Fruit fly (Drosophila melanogaster) whole organism, embryonic: ENCODE results near the gene Idgf4.

Source experiments
- Atf3 ChIP-seq: fragments of 200-800 bp; sonication (Bioruptor generic); optimal IDR thresholded peaks from 3 replicates; lab custom pipeline; 2016; ENCODE audit warnings: missing biosample characterization, missing genetic modification characterization
- BEAF-32 ChIP-seq: fragments of 200-800 bp; sonication (Bioruptor generic); optimal IDR thresholded peaks from 3 replicates; lab custom pipeline; 2017; ENCODE audit warnings: missing biosample characterization, missing genetic modification characterization, mild to moderate bottlenecking, moderate library complexity, missing genetic modification reagents
- CG10147 ChIP-seq: fragments of 200-800 bp; sonication (Bioruptor generic); optimal IDR thresholded peaks from 2 replicates; lab custom pipeline; 2019; ENCODE audit warnings: missing biosample characterization, mild to moderate bottlenecking, missing genetic modification characterization, moderate library complexity
- CG10543 ChIP-seq: fragments of 200-800 bp; sonication (Bioruptor generic); optimal IDR thresholded peaks from 3 replicates; lab custom pipeline; 2017; ENCODE audit warnings: missing biosample characterization, mild to moderate bottlenecking, missing genetic modification characterization, moderate library complexity
- CG11456 ChIP-seq: fragments of 200-800 bp; sonication (Bioruptor generic); IDR thresholded peaks from 3 replicates; pipeline ENCODE4 v1.3.6; 2022; ENCODE audit warnings: missing biosample characterization, missing genetic modification characterization
- CG11560 ChIP-seq: fragments of 200-800 bp; sonication (Bioruptor generic); IDR thresholded peaks from 3 replicates; pipeline ENCODE4 v1.3.6; 2022; ENCODE audit warnings: missing biosample characterization, missing genetic modification characterization
- CG13287 ChIP-seq: fragments of 200-800 bp; sonication (Bioruptor generic); IDR thresholded peaks from 2 replicates; pipeline ENCODE4 v1.3.6; 2022; ENCODE audit warnings: missing biosample characterization, missing genetic modification characterization; ENCODE audit not compliant: partially characterized antibody
- CG13624 ChIP-seq: fragments of 200-800 bp; sonication (Bioruptor generic); optimal IDR thresholded peaks from 2 replicates; lab custom pipeline; 2016; ENCODE audit warnings: missing biosample characterization, missing genetic modification characterization
- CG13894 ChIP-seq: fragments of 200-800 bp; sonication (Bioruptor generic); optimal IDR thresholded peaks from 3 replicates; lab custom pipeline; 2018; ENCODE audit warnings: missing biosample characterization, mild to moderate bottlenecking, missing genetic modification characterization, moderate library complexity
- CG15601 ChIP-seq: fragments of 200-800 bp; sonication (Bioruptor generic); optimal IDR thresholded peaks from 3 replicates; lab custom pipeline; 2019; ENCODE audit warnings: missing biosample characterization, mild to moderate bottlenecking, missing genetic modification characterization, moderate library complexity
- CG17568 ChIP-seq: fragments of 200-800 bp; sonication (Bioruptor generic); optimal IDR thresholded peaks from 2 replicates; lab custom pipeline; 2018; ENCODE audit warnings: missing biosample characterization, mild to moderate bottlenecking, missing genetic modification characterization, moderate library complexity
- CG17802 ChIP-seq: fragments of 200-800 bp; sonication (Bioruptor generic); optimal IDR thresholded peaks from 2 replicates; lab custom pipeline; 2018; ENCODE audit warnings: missing biosample characterization, mild to moderate bottlenecking, missing genetic modification characterization, moderate library complexity
- CG18619 ChIP-seq: fragments of 200-800 bp; sonication (Bioruptor generic); optimal IDR thresholded peaks from 3 replicates; lab custom pipeline; 2017; ENCODE audit warnings: missing biosample characterization, mild to moderate bottlenecking, missing genetic modification characterization
- CG34376 ChIP-seq: fragments of 200-800 bp; sonication (Bioruptor generic); optimal IDR thresholded peaks from 2 replicates; lab custom pipeline; 2018; ENCODE audit warnings: missing biosample characterization, mild to moderate bottlenecking, missing genetic modification characterization
- CG3838 ChIP-seq: fragments of 200-800 bp; sonication (Bioruptor generic); optimal IDR thresholded peaks from 3 replicates; lab custom pipeline; 2016; ENCODE audit warnings: missing biosample characterization, missing genetic modification characterization
- CG4328 ChIP-seq: fragments of 200-800 bp; sonication (Bioruptor generic); optimal IDR thresholded peaks from 3 replicates; lab custom pipeline; 2017; ENCODE audit warnings: missing biosample characterization, missing genetic modification reagents, missing genetic modification characterization
- CG4730 ChIP-seq: fragments of 200-800 bp; sonication (Bioruptor generic); IDR thresholded peaks from 2 replicates; pipeline ENCODE4 v1.3.6; 2022; ENCODE audit warnings: missing biosample characterization, missing genetic modification characterization
- CG6175 ChIP-seq: fragments of 200-800 bp; sonication (Bioruptor generic); IDR thresholded peaks from 3 replicates; pipeline ENCODE4 v1.3.6; 2022; ENCODE audit warnings: missing biosample characterization, missing genetic modification characterization
- CG7839 ChIP-seq: fragments of 200-800 bp; sonication (Bioruptor generic); optimal IDR thresholded peaks from 3 replicates; lab custom pipeline; 2018; ENCODE audit warnings: missing biosample characterization, mild to moderate bottlenecking, missing genetic modification characterization, moderate library complexity
- CG9609 ChIP-seq: fragments of 200-800 bp; sonication (Bioruptor generic); optimal IDR thresholded peaks from 3 replicates; lab custom pipeline; 2016; ENCODE audit warnings: missing biosample characterization, missing genetic modification characterization
- CG9932 ChIP-seq: fragments of 200-800 bp; sonication (Bioruptor generic); IDR thresholded peaks from 2 replicates; pipeline ENCODE4 v1.3.6; 2022; ENCODE audit warnings: missing biosample characterization, missing genetic modification characterization
- Hand ChIP-seq: fragments of 200-800 bp; sonication (Bioruptor generic); optimal IDR thresholded peaks from 2 replicates; lab custom pipeline; 2017; ENCODE audit warnings: mild to moderate bottlenecking, missing biosample characterization, missing genetic modification reagents, missing genetic modification characterization
- Hr78 ChIP-seq, 2 experiments: fragments of 200-800 bp in 1 of 2; fragments of >200 bp in 1 of 2; sonication (Bioruptor generic) in 1 of 2; optimal IDR thresholded peaks; 2 replicates each; lab custom pipeline; 2017 to 2019; ENCODE audit warnings: missing biosample characterization in 2 of 2, missing genetic modification characterization in 2 of 2, mild to moderate bottlenecking in 1 of 2, moderate library complexity in 1 of 2
- Jarid2 ChIP-seq: fragments of 200-800 bp; sonication (Bioruptor generic); optimal IDR thresholded peaks from 3 replicates; lab custom pipeline; 2017; ENCODE audit warnings: mild to moderate bottlenecking, missing biosample characterization, missing genetic modification reagents, missing genetic modification characterization
- Lhr ChIP-seq: fragments of 200-800 bp; sonication (Bioruptor generic); optimal IDR thresholded peaks from 3 replicates; lab custom pipeline; 2017; ENCODE audit warnings: mild to moderate bottlenecking, missing biosample characterization, missing genetic modification reagents, missing genetic modification characterization
- Mad ChIP-seq: fragments of 200-800 bp; sonication (Bioruptor generic); optimal IDR thresholded peaks from 2 replicates; lab custom pipeline; 2016; ENCODE audit warnings: missing biosample characterization, missing genetic modification characterization
- Max ChIP-seq: fragments of 200-800 bp; sonication (Bioruptor generic); optimal IDR thresholded peaks from 2 replicates; lab custom pipeline; 2016; ENCODE audit warnings: missing biosample characterization, mild to moderate bottlenecking, missing genetic modification characterization
- Med ChIP-seq: fragments of 200-800 bp; sonication (Bioruptor generic); peaks from one replicate; lab custom pipeline; 2016; ENCODE audit warnings: missing biosample characterization, missing genetic modification characterization, mild to moderate bottlenecking, inconsistent platforms, moderate library complexity
- Mes4 ChIP-seq: fragments of 200-800 bp; sonication (Bioruptor generic); optimal IDR thresholded peaks from 2 replicates; lab custom pipeline; 2016; ENCODE audit warnings: missing biosample characterization, missing genetic modification characterization
- Mrtf ChIP-seq: fragments of 200-800 bp; sonication (Bioruptor generic); IDR thresholded peaks from 3 replicates; pipeline ENCODE4 v1.3.6; 2022; ENCODE audit warnings: missing biosample characterization, missing genetic modification characterization
- Nf-YC ChIP-seq: fragments of 200-800 bp; optimal IDR thresholded peaks from 3 replicates; lab custom pipeline; 2019; ENCODE audit warnings: missing biosample characterization, mild to moderate bottlenecking, missing genetic modification characterization, moderate library complexity
- Opbp ChIP-seq: fragments of 200-800 bp; sonication (Bioruptor generic); IDR thresholded peaks from 3 replicates; pipeline ENCODE4 v1.3.6; 2022; ENCODE audit warnings: missing biosample characterization, missing genetic modification characterization; ENCODE audit not compliant: partially characterized antibody
- Pdp1 ChIP-seq, 2 experiments: fragments of 200-800 bp; sonication (Bioruptor generic); optimal IDR thresholded peaks; 3 replicates each; lab custom pipeline; 2016; ENCODE audit warnings: missing biosample characterization in 2 of 2, missing genetic modification characterization in 2 of 2, mild to moderate bottlenecking in 1 of 2, moderate library complexity in 1 of 2
- Sox100B ChIP-seq: fragments of 200-800 bp; sonication (Bioruptor generic); optimal IDR thresholded peaks from 3 replicates; lab custom pipeline; 2018; ENCODE audit warnings: missing biosample characterization, mild to moderate bottlenecking, missing genetic modification characterization
- Taf1 ChIP-seq: fragments of 200-800 bp; sonication (Bioruptor generic); IDR thresholded peaks from 2 replicates; pipeline ENCODE4 v1.3.6; 2022; ENCODE audit warnings: missing biosample characterization, missing genetic modification characterization
- Xbp1 ChIP-seq: fragments of 200-800 bp; sonication (Bioruptor generic); optimal IDR thresholded peaks from 3 replicates; lab custom pipeline; 2016; ENCODE audit warnings: missing biosample characterization, mild to moderate bottlenecking, missing genetic modification characterization
- Xrp1 ChIP-seq: fragments of 200-800 bp; sonication (Bioruptor generic); IDR thresholded peaks from 2 replicates; pipeline ENCODE4 v1.3.6; 2022; ENCODE audit warnings: missing biosample characterization, missing genetic modification characterization
- chinmo ChIP-seq: fragments of 200-800 bp; sonication (Bioruptor generic); IDR thresholded peaks from 4 replicates; pipeline ENCODE4 v1.3.6; 2022; ENCODE audit warnings: missing biosample characterization, missing genetic modification characterization; ENCODE audit not compliant: partially characterized antibody
- ci ChIP-seq: fragments of 200-800 bp; sonication (Bioruptor generic); IDR thresholded peaks from 3 replicates; pipeline ENCODE4 v1.3.6; 2022; ENCODE audit warnings: missing biosample characterization, missing genetic modification characterization
- crc ChIP-seq: fragments of 200-800 bp; sonication (Bioruptor generic); optimal IDR thresholded peaks from 2 replicates; lab custom pipeline; 2016; ENCODE audit warnings: missing biosample characterization, missing genetic modification characterization
- fd96Cb ChIP-seq: fragments of 200-800 bp; sonication (Bioruptor generic); optimal IDR thresholded peaks from 2 replicates; lab custom pipeline; 2018; ENCODE audit warnings: missing biosample characterization, mild to moderate bottlenecking, missing genetic modification characterization, moderate library complexity
- ftz-f1 ChIP-seq: fragments of 200-800 bp; sonication (Bioruptor generic); optimal IDR thresholded peaks from 2 replicates; lab custom pipeline; 2016; ENCODE audit warnings: missing biosample characterization, missing genetic modification characterization
- ham ChIP-seq: fragments of 200-800 bp; sonication (Bioruptor generic); IDR thresholded peaks from 2 replicates; pipeline ENCODE4 v1.3.6; 2022; ENCODE audit warnings: missing biosample characterization, missing genetic modification characterization
- hbn ChIP-seq: fragments of 200-800 bp; sonication (Bioruptor generic); IDR thresholded peaks from 2 replicates; pipeline ENCODE4 v1.3.6; 2022; ENCODE audit warnings: missing biosample characterization, missing genetic modification characterization; ENCODE audit not compliant: partially characterized antibody
- lov ChIP-seq, 2 experiments: fragments of 200-800 bp in 1 of 2; fragments of >200 bp in 1 of 2; sonication (Bioruptor generic) in 1 of 2; IDR thresholded peaks in 1 of 2; optimal IDR thresholded peaks in 1 of 2; 2 replicates in 1 of 2; 3 replicates in 1 of 2; pipeline versions ENCODE4 v1.3.6 to Lab custom; 2017 to 2022; ENCODE audit warnings: missing biosample characterization in 1 of 2, missing genetic modification characterization in 1 of 2
- mirr ChIP-seq: fragments of 200-800 bp; sonication (Bioruptor generic); optimal IDR thresholded peaks from 3 replicates; lab custom pipeline; 2018; ENCODE audit warnings: missing biosample characterization, mild to moderate bottlenecking, missing genetic modification characterization
- onecut ChIP-seq: fragments of 200-800 bp; sonication (Bioruptor generic); IDR thresholded peaks from 2 replicates; pipeline ENCODE4 v1.3.6; 2022; ENCODE audit warnings: missing biosample characterization, missing genetic modification characterization
- sug ChIP-seq: fragments of 200-800 bp; optimal IDR thresholded peaks from 2 replicates; lab custom pipeline; 2019; ENCODE audit warnings: missing biosample characterization, mild to moderate bottlenecking, missing genetic modification characterization, moderate library complexity
- tx ChIP-seq: fragments of 200-800 bp; sonication (Bioruptor generic); optimal IDR thresholded peaks from 2 replicates; lab custom pipeline; 2016; ENCODE audit warnings: missing biosample characterization, missing genetic modification characterization

Idgf4 gene

DNA sequence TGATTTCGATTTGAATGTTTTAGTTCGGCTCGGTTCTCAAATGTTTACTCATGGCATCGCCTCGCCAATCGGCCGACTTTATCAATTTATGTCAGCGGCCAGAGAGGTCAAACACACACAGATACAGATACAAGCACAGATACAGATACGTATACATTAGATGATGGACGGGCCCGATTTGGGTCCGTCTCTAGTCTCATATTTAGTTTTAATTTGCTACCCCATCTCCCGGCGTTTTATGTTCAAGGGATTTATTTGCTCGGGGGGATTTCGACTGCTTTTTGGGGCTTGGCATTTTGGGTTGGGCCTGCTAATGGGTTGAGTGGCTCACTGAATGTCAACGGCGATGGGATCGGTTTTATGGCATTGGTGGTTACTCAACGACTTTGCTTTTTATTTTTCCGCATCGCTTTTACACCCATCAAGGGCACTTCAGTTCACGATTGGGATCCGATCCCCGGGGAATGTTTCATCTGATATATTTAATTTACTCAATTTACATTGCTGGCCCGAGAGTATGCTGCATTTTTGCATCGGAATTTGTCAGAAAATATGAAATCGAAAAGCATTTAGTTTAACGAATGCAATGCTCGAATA is 1.6 kb upstream of the Idgf4 start (continued):
- TF ChIP-seq Sox100B (no peak), CG34376 (GFP tag; lab: Kevin White, UChicago) (peak; percentile 68), tx (GFP tag; lab: Kevin White, UChicago) (no peak), sug (tag; lab: Kevin White, UChicago) (peak; percentile 51), CG4730 (GFP tag; lab: Robert Waterston, UW) (no peak), Xbp1 (GFP tag; lab: Kevin White, UChicago) (no peak), ham (GFP tag; lab: Robert Waterston, UW) (no peak), CG15601 (tag; lab: Kevin White, UChicago) (no peak), Hand (no peak), CG7839 (tag; lab: Kevin White, UChicago) (no peak), Mad (GFP tag; lab: Kevin White, UChicago) (no peak), chinmo (GFP tag; lab: Robert Waterston, UW) (0 out of 4 replicates have a peak, but pooled peaks have one; percentile 58), Opbp (no peak), mirr (GFP tag; lab: Kevin White, UChicago) (peak; percentile 13), Nf-YC (no peak), CG10147 (GFP tag; lab: Kevin White, UChicago) (no peak), Max (no peak), ftz-f1 (GFP tag; lab: Kevin White, UChicago) (peak; percentile 19), CG11560 (tag; lab: Robert Waterston, UW) (no peak), CG9609 (GFP tag; lab: Kevin White, UChicago) (no peak), Jarid2 (GFP tag; lab: Kevin White, UChicago) (no peak), onecut (GFP tag; lab: Robert Waterston, UW) (no peak), BEAF-32 (no peak), Xrp1 (GFP tag; lab: Robert Waterston, UW) (no peak), ci (GFP tag; lab: Robert Waterston, UW) (no peak), CG11456 (GFP tag; lab: Robert Waterston, UW) (no peak), crc (GFP tag; lab: Kevin White, UChicago) (no peak), CG17802 (no peak), CG13624 (GFP tag; lab: Kevin White, UChicago) (no peak), CG13287 (GFP tag; lab: Robert Waterston, UW) (no peak), Hr78 (GFP tag; optimal IDR thresholded peaks at IDR 0.05; lab: Kevin White, UChicago) (peak in 1 of 2 experiments; percentile 82), CG13894 (tag; lab: Kevin White, UChicago) (peak; percentile 8), Mrtf (GFP tag; lab: Robert Waterston, UW) (no peak), CG4328 (GFP tag; lab: Kevin White, UChicago) (no peak), hbn (GFP tag; lab: Robert Waterston, UW) (no peak), Mes4 (GFP tag; lab: Kevin White, UChicago) (no peak), Lhr (GFP tag; lab: Kevin White, UChicago) (no peak), CG18619 (GFP tag; lab: Kevin White, UChicago) (no peak), lov (optimal IDR thresholded peaks at IDR 0.05; lab: Kevin White, UChicago) (no peak), lov (GFP tag; IDR thresholded peaks at IDR 0.05; lab: Robert Waterston, UW) (no peak), CG17568 (GFP tag; lab: Kevin White, UChicago) (no peak), Med (GFP tag; lab: Kevin White, UChicago) (peak; percentile 13), Pdp1 (GFP tag; optimal IDR thresholded peaks at IDR 0.05; lab: Kevin White, UChicago) (peak in 1 of 2 experiments; percentile 81), CG9932 (GFP tag; lab: Robert Waterston, UW) (no peak), CG3838 (no peak), CG6175 (no peak), CG10543 (peak; percentile 51), fd96Cb (tag; lab: Kevin White, UChicago) (no peak), Atf3 (GFP tag; lab: Kevin White, UChicago) (no peak), Taf1 (GFP tag; lab: Robert Waterston, UW) (no peak)
